Fruit fly (Drosophila melanogaster) whole organism: ENCODE data around the gene CG3246.

ENCODE experiments used
- Dll ChIP-seq: fragments of >200 bp; optimal IDR thresholded peaks from 2 replicates; lab custom pipeline; 2017
- EcR ChIP-seq, 2 experiments: fragments of >200 bp; optimal IDR thresholded peaks; 2 replicates each; lab custom pipeline; 2017; ENCODE audit warnings: missing biosample characterization in 2 of 2, missing genetic modification characterization in 2 of 2, missing genetic modification reagents in 2 of 2
- pan ChIP-seq: fragments of >200 bp; optimal IDR thresholded peaks from 2 replicates; lab custom pipeline; 2017
- psq ChIP-seq: fragments of >200 bp; optimal IDR thresholded peaks from 2 replicates; lab custom pipeline; 2017
- usp ChIP-seq: fragments of >200 bp; optimal IDR thresholded peaks from 2 replicates; lab custom pipeline; 2017; ENCODE audit warnings: missing biosample characterization, missing genetic modification characterization, mixed read lengths

DNA sequence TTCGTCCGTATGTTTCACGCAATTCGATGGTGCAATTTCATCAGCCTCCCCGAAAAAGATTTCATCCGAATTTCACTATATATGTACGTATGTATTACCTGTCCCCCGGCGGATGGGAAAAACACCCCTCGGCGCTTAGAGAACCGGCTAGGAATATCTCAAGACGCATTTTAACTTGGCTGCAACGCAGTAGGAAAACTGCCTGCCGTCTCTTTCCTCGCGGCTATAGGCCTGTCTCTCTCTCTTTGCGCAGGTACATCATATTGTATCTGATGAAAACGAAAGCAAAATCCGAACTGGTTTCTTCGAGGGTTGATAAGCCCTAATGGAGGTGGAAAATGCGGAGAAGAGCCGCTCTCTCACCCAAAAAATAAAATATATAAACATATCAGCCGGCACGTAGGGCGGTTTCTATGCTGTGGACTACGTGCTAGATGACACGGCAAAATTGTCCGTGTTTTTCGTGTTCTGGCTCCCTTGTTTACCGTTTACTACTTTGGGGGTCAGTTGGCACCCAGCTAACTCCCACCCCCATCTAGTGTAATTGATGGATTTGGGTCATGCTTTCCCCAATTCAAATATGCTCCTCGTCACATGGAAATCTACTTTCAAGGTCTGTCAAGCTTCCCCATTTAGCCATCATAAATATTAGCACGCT, 14.8 kb upstream of the CG3246 start:
- TF ChIP-seq psq (lab: Kevin White, UChicago): no peak
- TF ChIP-seq usp (GFP tag; lab: Kevin White, UChicago): no peak
- TF ChIP-seq Dll (lab: Kevin White, UChicago): no peak
- no peak for TF ChIP-seq pan
- no peak for TF ChIP-seq EcR (GFP tag; optimal IDR thresholded peaks at IDR 0.05; lab: Kevin White, UChicago)
